Fruit fly (Drosophila melanogaster) ovary, adult (tissue): ENCODE results near the gene Tmep.
A peak's percentile ranks its signal among the peaks of the same experiment; 100 is the strongest.

Experiments used
- CG17801 ChIP-seq: fragments of 200-800 bp; optimal IDR thresholded peaks from 2 replicates; lab custom pipeline; 2019; ENCODE audit warnings: missing biosample characterization, mild to moderate bottlenecking, missing genetic modification characterization, moderate library complexity; ENCODE audit not compliant: partially characterized antibody

Gene Tmep

dm6 chr3L:1580821-1581220 is 11.8 kb downstream of the Tmep start:
- no peak for TF ChIP-seq CG17801 (GFP tag; lab: Kevin White, UChicago)

- no peak for TF ChIP-seq CG17801 (GFP tag; lab: Kevin White, UChicago)
These were observed 15.0 kb downstream of the Tmep start for dm6 chr3L:1584003-1584402.

DNA sequence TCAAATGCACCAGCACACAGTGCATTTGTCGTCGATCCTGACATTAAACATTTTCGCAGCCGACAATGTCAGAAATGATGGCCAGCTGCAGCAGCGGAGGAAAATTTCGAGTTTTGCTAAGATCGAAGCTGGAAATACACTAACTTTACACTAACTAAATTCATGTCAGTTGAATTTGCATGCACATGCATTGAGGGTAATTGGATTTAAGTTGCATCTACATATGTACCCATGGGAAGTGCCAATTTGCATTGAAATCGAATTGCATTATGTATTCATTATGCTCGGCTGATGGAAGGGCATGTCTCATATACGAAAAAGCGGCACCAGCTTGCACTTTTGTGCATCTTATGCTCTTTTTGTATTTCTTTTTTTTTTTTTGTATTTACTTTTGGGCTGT is 15.8 kb downstream of the Tmep start:
- TF ChIP-seq CG17801 (GFP tag; lab: Kevin White, UChicago): peak; percentile 85

- peak; percentile 67 for TF ChIP-seq CG17801 (GFP tag; lab: Kevin White, UChicago)
These were observed 17.5 kb downstream of the Tmep start for dm6 chr3L:1586266-1587054.

DNA sequence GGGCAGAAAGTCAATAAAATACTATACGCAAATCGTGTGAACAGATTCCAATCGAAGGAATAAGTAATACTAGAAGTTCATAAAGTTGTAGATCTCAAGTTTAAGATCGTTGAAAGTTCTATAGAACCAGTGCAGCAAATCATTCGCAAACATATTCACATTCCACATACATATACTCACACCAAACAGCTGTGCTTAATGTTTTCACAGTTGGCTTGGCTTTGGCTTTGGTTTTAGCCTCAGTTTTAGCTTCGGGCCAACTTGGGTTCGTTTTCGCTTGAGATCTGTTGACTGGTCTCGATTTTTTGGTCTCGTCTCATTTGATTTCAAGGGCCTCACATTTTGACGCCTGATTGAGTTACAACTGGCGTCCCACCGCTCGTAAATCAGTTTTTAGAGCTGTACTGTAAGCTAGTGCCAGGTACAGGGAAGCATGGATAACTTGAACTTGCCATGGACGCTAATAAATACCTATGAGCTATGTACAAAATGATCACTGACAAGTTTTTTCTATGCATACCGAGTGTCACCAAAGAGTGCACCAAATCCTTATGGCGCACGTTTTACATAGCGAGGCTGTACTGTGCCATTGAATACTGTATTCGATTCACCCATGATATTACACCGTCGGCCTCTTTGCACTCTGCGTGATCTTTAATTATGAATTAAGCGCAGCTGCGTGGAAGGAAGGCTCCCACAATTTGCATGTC is 18.3 kb downstream of the Tmep start:
- peak; percentile 80 for TF ChIP-seq CG17801 (GFP tag; lab: Kevin White, UChicago)

dm6 chr3L:1590194-1590593 is 21.2 kb downstream of the Tmep start:
- no peak for TF ChIP-seq CG17801 (GFP tag; lab: Kevin White, UChicago)

DNA sequence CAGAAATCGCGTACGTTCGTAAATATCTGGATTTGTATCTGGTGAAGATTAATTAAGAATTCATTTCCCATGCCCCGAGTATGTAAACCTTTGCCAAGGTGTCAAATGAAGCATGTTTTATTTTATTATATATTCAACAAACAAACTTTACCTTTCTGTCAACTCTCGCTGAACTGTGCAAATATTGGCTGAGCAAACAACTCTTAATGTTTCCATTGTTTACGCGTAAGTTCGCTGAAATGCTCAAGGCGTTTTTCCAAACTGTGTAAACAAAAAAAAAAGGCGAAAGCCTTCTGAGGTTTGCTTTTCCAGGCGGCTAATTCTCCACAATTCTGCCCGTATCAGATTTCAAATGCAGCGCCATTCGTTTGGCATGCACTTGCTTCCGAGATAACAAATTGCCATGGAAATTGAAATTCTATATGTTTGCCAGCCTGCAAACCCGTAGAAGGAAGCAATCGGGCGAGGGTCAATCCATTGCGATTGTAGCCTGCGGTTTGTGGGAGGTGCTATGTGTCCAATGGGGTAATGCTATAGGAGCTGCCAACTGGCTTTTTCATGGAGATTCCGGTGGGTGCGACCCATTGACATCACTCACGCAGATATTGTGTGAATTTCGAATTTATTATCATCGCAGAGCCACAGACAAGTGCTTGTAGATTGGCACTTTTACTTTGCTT is 22.9 kb downstream of the Tmep start:
- no peak for TF ChIP-seq CG17801 (GFP tag; lab: Kevin White, UChicago)

dm6 chr3L:1592822-1593452 is 24.0 kb downstream of the Tmep start:
- TF ChIP-seq CG17801 (GFP tag; lab: Kevin White, UChicago): peak; percentile 40

dm6 chr3L:1602064-1602832 is 33.3 kb downstream of the Tmep start, which contains the start of gene CG12104:
CG12104 (minus strand) TSS chr3L:1602674.
- TF ChIP-seq CG17801 (GFP tag; lab: Kevin White, UChicago): no peak

DNA sequence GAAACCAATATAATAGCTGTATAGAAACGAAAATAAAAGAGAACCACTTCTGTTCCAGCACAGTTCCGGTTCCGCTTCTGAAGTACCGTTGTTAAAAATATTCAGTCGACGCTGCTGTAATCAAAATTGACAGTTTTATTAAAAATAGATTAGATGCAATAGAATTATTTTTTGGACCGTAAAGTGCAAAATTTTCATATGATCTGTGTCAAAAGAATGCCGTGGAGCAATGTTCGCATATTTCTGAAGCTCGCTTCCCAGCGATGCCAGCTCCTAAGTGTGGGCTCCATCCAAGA is 33.8 kb downstream of the Tmep start, which contains the start of the genes CG18170 and CG33791:
CG18170 (plus strand) TSS at position 122 of the 296 bp plus-strand sequence.
CG33791 (plus strand) TSS at position 122 of the 296 bp plus-strand sequence.
- no peak for TF ChIP-seq CG17801 (GFP tag; lab: Kevin White, UChicago)

dm6 chr3L:1609611-1610010 is 40.6 kb downstream of the Tmep start:
- TF ChIP-seq CG17801 (GFP tag; lab: Kevin White, UChicago): no peak

DNA sequence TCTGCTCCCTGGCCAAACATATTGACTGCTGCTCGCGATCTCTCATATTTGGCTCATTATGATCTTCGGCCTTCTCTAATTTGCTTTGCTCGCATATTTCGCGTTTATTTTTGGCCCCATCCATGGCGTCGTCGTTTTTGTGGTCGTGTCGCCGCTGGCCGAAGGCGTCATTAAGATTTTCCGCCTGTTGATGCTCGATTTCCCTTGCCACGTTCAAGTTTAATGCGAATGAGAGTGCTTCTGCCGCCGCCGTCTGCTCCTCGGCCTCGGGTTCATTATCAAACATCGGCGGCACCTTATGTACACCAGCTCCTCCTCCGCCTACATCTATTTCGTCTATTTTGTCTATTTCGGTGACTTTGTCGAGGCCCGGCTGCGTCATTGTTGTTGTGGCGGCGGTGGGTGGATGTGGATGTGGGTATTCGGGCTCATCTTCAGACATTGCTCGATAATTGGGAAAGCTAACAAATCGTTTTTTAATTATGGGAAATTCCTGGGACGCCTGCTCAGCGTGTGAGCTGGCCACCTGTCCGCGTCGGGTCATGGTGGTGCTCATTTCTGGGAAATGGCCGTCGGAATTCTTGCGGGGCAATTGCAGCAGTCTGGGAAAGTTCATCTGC is 45.6 kb downstream of the Tmep start:
- no peak for TF ChIP-seq CG17801 (GFP tag; lab: Kevin White, UChicago)

DNA sequence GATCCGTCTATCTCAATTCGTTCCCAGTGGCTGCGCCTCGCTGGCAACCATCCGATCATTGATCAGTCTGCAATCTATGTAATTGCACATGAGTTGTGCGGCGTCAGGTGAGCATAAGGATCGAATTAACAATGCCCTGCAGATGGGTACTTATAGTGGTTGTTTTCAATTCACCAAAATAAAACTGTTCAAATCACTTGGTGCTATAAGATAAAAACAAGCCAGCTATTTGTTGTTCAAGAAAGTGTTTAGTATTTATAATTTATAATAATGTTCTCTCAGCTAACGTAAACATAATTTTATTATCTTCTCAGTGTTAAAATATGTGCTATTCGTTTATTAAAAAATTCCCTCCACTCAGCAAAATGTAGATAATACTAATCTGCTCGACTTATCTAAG is 46.7 kb downstream of the Tmep start, which contains the start of gene CG12105:
CG12105 (minus strand) TSS at position 101 of the 400 bp plus-strand sequence.
- no peak for TF ChIP-seq CG17801 (GFP tag; lab: Kevin White, UChicago)
